Worm (Caenorhabditis elegans) whole organism, mixed stage, embryonic: ENCODE measurements around the gene D1022.9.
A peak's percentile ranks its signal among the peaks of the same experiment; 100 is the strongest.

Experiments used
- M03D4.4 ChIP-seq: sonication (generic microtip); optimal IDR thresholded peaks from 2 replicates; lab custom pipeline; 2017; ENCODE audit warnings: mild to moderate bottlenecking, missing genetic modification characterization, missing compliant biosample characterization
- blmp-1 ChIP-seq: fragments of 150-350 bp; optimal IDR thresholded peaks from 2 replicates; lab custom pipeline; 2014; ENCODE audit warnings: missing biosample characterization, missing genetic modification characterization
- ceh-39 ChIP-seq: fragments of 150-350 bp; optimal IDR thresholded peaks from 2 replicates; lab custom pipeline; 2014; ENCODE audit warnings: missing biosample characterization, missing genetic modification characterization
- ceh-43 ChIP-seq: fragments of 200-800 bp; sonication (Bioruptor generic); optimal IDR thresholded peaks from 2 replicates; lab custom pipeline; 2018; ENCODE audit warnings: mild to moderate bottlenecking, missing genetic modification characterization, moderate library complexity, missing compliant biosample characterization
- ceh-83 ChIP-seq: fragments of 200-800 bp; sonication (Bioruptor generic); optimal IDR thresholded peaks from 2 replicates; lab custom pipeline; 2018; ENCODE audit warnings: mild to moderate bottlenecking, missing genetic modification characterization, missing compliant biosample characterization
- ces-1 ChIP-seq: fragments of 150-350 bp; optimal IDR thresholded peaks from 2 replicates; lab custom pipeline; 2014; ENCODE audit warnings: missing biosample characterization, missing genetic modification reagents, missing genetic modification characterization
- cnd-1 ChIP-seq: fragments of 200-800 bp; sonication (Bioruptor generic); optimal IDR thresholded peaks from 2 replicates; lab custom pipeline; 2018; ENCODE audit warnings: mild to moderate bottlenecking, missing genetic modification characterization, missing compliant biosample characterization
- drap-1 ChIP-seq: fragments of 200-800 bp; sonication (Bioruptor generic); optimal IDR thresholded peaks from 3 replicates; lab custom pipeline; 2018; ENCODE audit warnings: mild to moderate bottlenecking, missing genetic modification characterization, missing compliant biosample characterization
- elt-1 ChIP-seq: sonication (generic microtip); optimal IDR thresholded peaks from 2 replicates; lab custom pipeline; 2017; ENCODE audit warnings: missing genetic modification characterization, mild to moderate bottlenecking, missing compliant biosample characterization, antibody characterized with exemption, moderate library complexity, borderline replicate concordance; ENCODE audit not compliant: insufficient read depth
- elt-3 ChIP-seq: fragments of 150-350 bp; optimal IDR thresholded peaks from 2 replicates; lab custom pipeline; 2014; ENCODE audit warnings: missing biosample characterization, missing genetic modification characterization
- flh-1 ChIP-seq: fragments of 200-800 bp; sonication (Bioruptor generic); optimal IDR thresholded peaks from 2 replicates; lab custom pipeline; 2018; ENCODE audit warnings: mild to moderate bottlenecking, missing genetic modification characterization, moderate library complexity, missing compliant biosample characterization
- ham-2 ChIP-seq: fragments of 200-800 bp; sonication (Bioruptor generic); optimal IDR thresholded peaks from 2 replicates; lab custom pipeline; 2018; ENCODE audit warnings: mild to moderate bottlenecking, missing genetic modification characterization, missing compliant biosample characterization
- hlh-1 ChIP-seq: fragments of 150-350 bp; optimal IDR thresholded peaks from 2 replicates; lab custom pipeline; 2014; ENCODE audit warnings: missing biosample characterization, missing genetic modification reagents, missing genetic modification characterization
- lin-13 ChIP-seq: fragments of 150-350 bp; optimal IDR thresholded peaks from 2 replicates; lab custom pipeline; 2014; ENCODE audit warnings: missing biosample characterization, missing genetic modification characterization
- lin-32 ChIP-seq: fragments of 200-800 bp; sonication (Bioruptor generic); optimal IDR thresholded peaks from 2 replicates; lab custom pipeline; 2018; ENCODE audit warnings: mild to moderate bottlenecking, missing genetic modification characterization, missing compliant biosample characterization
- lsy-2 ChIP-seq: fragments of 150-350 bp; optimal IDR thresholded peaks from 2 replicates; lab custom pipeline; 2014; ENCODE audit warnings: missing biosample characterization, missing genetic modification characterization
- mab-5 ChIP-seq: fragments of 150-350 bp; optimal IDR thresholded peaks from 2 replicates; lab custom pipeline; 2014; ENCODE audit warnings: missing biosample characterization, missing genetic modification characterization
- mep-1 ChIP-seq: fragments of 150-350 bp; optimal IDR thresholded peaks from 2 replicates; lab custom pipeline; 2017; ENCODE audit warnings: missing biosample characterization, missing genetic modification reagents, missing genetic modification characterization, inconsistent platforms
- mls-2 ChIP-seq: sonication (generic microtip); optimal IDR thresholded peaks from 2 replicates; lab custom pipeline; 2016; ENCODE audit warnings: mild to moderate bottlenecking, missing genetic modification characterization, moderate library complexity, missing compliant biosample characterization
- nhr-12 ChIP-seq: fragments of 150-350 bp; optimal IDR thresholded peaks from 2 replicates; lab custom pipeline; 2014; ENCODE audit warnings: missing biosample characterization, missing genetic modification characterization
- nhr-2 ChIP-seq: fragments of 150-350 bp; optimal IDR thresholded peaks from 2 replicates; lab custom pipeline; 2014; ENCODE audit warnings: missing biosample characterization, missing genetic modification characterization
- nhr-237 ChIP-seq: fragments of 150-350 bp; optimal IDR thresholded peaks from 2 replicates; lab custom pipeline; 2014; ENCODE audit warnings: missing biosample characterization, missing genetic modification characterization
- nhr-28 ChIP-seq: fragments of 150-350 bp; optimal IDR thresholded peaks from 2 replicates; lab custom pipeline; 2014; ENCODE audit warnings: missing biosample characterization, missing genetic modification characterization
- pha-4 ChIP-seq: fragments of 150-350 bp; optimal IDR thresholded peaks from 2 replicates; lab custom pipeline; 2018; ENCODE audit warnings: missing biosample characterization, missing genetic modification reagents, missing genetic modification characterization
- sem-2 ChIP-seq: fragments of 200-800 bp; sonication (Bioruptor generic); optimal IDR thresholded peaks from 2 replicates; lab custom pipeline; 2018; ENCODE audit warnings: mild to moderate bottlenecking, missing genetic modification characterization, missing compliant biosample characterization
- snpc-4 ChIP-seq: fragments of 150-350 bp; optimal IDR thresholded peaks from 2 replicates; lab custom pipeline; 2014; ENCODE audit warnings: missing biosample characterization, missing genetic modification characterization
- sptf-1 ChIP-seq: sonication (generic microtip); optimal IDR thresholded peaks from 2 replicates; lab custom pipeline; 2017; ENCODE audit warnings: mild to moderate bottlenecking, missing genetic modification characterization, moderate library complexity, missing compliant biosample characterization
- tbx-8 ChIP-seq: fragments of 200-800 bp; sonication (Bioruptor generic); optimal IDR thresholded peaks from 2 replicates; lab custom pipeline; 2018; ENCODE audit warnings: mild to moderate bottlenecking, missing genetic modification characterization, moderate library complexity, missing compliant biosample characterization
- unc-120 ChIP-seq: sonication (generic microtip); optimal IDR thresholded peaks from 2 replicates; lab custom pipeline; 2017; ENCODE audit warnings: missing genetic modification characterization, missing compliant biosample characterization; ENCODE audit not compliant: poor library complexity, severe bottlenecking
- unc-39 ChIP-seq: fragments of 150-350 bp; optimal IDR thresholded peaks from 2 replicates; lab custom pipeline; 2014; ENCODE audit warnings: missing biosample characterization, missing genetic modification characterization
- unc-62 ChIP-seq: fragments of 150-350 bp; optimal IDR thresholded peaks from 2 replicates; lab custom pipeline; 2014; ENCODE audit warnings: missing biosample characterization, missing genetic modification reagents, missing genetic modification characterization
- zip-8 ChIP-seq: fragments of 150-350 bp; optimal IDR thresholded peaks from 2 replicates; lab custom pipeline; 2014; ENCODE audit warnings: missing biosample characterization, missing genetic modification characterization
- ztf-11 ChIP-seq: fragments of 150-350 bp; optimal IDR thresholded peaks from 2 replicates; lab custom pipeline; 2014; ENCODE audit warnings: missing biosample characterization, missing genetic modification characterization

D1022.9 gene

DNA sequence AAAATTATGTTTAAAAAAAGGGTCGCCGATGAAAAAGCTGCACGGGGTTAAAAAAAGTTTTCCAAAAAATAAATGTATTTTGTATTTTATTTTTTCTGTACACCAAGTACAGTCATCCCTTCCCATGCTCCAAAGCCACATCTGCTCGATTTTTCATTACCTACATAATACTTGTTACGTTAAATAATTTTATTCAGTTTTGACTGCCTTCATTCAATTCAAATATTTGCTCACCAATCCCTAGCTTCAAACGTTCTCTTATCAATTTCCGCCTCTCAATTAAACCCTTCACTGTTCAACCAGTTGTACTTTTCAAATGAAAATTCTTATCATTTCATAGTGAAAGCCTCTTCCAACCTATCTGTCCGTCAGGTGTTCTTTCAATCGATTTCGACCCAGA, 4.7 kb upstream of the D1022.9 start, which contains the start of gene R10H1.1:
Gene R10H1.1, plus strand, starts transcription at position 301 of the 400 bp plus-strand sequence.
- TF ChIP-seq mab-5 (no peak), mls-2 (no peak), M03D4.4 (tag; lab: Kevin White, UChicago) (no peak), lsy-2 (tag; lab: Kevin White, UChicago) (no peak), elt-3 (tag; lab: Kevin White, UChicago) (no peak)

DNA sequence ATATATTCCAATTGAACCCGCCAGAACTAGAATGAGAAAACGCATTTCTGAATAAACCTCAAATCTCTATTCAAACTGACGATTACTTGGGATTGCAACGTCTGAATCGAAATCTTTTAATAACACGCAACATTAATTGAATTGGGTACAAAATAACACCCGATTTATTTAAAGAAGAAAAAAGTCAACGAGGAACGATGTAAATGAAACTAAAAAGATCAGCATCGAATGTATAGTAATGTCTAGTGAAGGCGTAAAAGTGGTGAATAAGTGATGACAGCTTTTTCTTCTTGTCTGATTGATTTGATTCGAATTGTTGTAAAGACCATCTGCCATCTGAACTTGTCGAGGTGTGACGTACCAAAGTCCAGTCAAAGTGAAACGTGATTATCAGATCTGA, 4.1 kb upstream of the D1022.9 start, which contains the start of gene nas-23:
Gene nas-23, minus strand, starts transcription at position 101 of the 400 bp plus-strand sequence.
- TF ChIP-seq zip-8 (no peak), tbx-8 (GFP tag; lab: Kevin White, UChicago) (no peak), hlh-1 (tag; lab: Kevin White, UChicago) (no peak), unc-120 (no peak), ceh-39 (tag; lab: Kevin White, UChicago) (no peak), sem-2 (GFP tag; lab: Kevin White, UChicago) (no peak), ztf-11 (tag; lab: Kevin White, UChicago) (no peak), unc-62 (GFP tag; lab: Kevin White, UChicago) (no peak), mls-2 (no peak), ham-2 (no peak), mab-5 (no peak), elt-1 (no peak), ceh-83 (GFP tag; lab: Kevin White, UChicago) (no peak), cnd-1 (tag; lab: Kevin White, UChicago) (no peak), mep-1 (tag; lab: Kevin White, UChicago) (no peak), lin-13 (no peak), unc-39 (tag; lab: Kevin White, UChicago) (no peak), nhr-12 (tag; lab: Kevin White, UChicago) (no peak), pha-4 (tag; lab: Kevin White, UChicago) (no peak)

DNA sequence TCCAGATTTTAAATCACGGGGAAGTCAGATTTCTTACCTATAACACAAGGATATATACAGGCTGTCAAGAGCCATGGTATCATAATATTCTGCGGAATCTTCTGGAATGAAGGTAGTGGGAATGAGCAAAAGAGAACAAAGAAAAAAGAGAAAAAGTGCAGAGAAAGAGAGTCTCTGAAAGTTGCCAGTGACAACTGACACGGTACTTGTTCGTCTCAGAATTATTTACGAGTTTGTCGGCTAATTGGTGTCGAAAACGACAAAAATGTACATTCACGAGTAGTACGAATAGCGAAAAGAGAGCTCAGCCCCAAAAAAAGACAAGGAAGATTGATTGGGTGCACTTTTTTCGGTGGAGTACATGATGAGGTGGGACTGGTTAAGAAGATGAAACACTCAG, 6.5 kb downstream of the D1022.9 start, which contains the start of gene cah-2:
Gene cah-2, minus strand, starts transcription at position 101 of the 400 bp plus-strand sequence.
- no peak for TF ChIP-seq M03D4.4 (tag; lab: Kevin White, UChicago)
- TF ChIP-seq unc-62 (GFP tag; lab: Kevin White, UChicago), result no peak
- no peak for TF ChIP-seq zip-8
- no peak for TF ChIP-seq cnd-1 (tag; lab: Kevin White, UChicago)
- no peak for TF ChIP-seq ceh-43 (GFP tag; lab: Kevin White, UChicago)
- no peak for TF ChIP-seq lin-32 (GFP tag; lab: Kevin White, UChicago)
- no peak for TF ChIP-seq sem-2 (GFP tag; lab: Kevin White, UChicago)
- no peak for TF ChIP-seq nhr-2 (tag; lab: Kevin White, UChicago)
- TF ChIP-seq elt-1, result no peak
- TF ChIP-seq lsy-2 (tag; lab: Kevin White, UChicago), result no peak
- no peak for TF ChIP-seq nhr-12 (tag; lab: Kevin White, UChicago)
- no peak for TF ChIP-seq ham-2
- TF ChIP-seq nhr-28, result no peak
- no peak for TF ChIP-seq snpc-4

DNA sequence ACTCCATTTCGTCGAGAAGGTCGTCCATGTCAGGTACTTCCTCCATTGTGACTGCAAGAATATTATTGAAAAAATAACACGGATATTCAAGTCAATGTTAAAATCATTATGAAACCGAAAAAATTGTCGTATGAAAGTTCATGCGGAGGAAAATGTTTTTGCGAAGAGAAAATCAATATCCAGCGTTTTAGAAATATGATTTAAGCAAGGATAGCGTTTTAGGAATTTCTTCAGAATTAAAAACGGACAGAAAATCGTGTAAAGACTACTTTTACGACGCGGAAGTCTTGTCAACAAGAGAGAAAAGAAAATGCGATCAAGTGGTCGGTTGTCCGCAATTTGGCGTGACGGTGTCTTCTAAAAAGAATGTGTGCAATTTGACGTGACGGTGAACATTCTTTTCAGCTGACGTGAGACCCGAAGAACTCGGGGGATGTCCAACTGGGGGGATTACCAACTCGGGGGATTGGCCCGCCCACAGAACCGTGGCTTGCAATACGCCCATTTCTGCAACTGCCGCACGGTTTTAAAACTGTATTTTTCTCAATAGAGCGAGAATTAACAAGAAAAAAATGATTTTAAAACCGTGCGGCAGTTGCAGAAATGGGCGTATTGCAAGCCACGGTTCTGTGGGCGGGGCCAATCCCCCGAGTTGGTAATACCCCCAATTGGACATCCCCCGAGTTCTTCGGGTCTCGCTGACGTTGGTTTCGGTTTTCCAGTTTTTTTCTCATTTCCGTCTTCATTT, 10.8 kb downstream of the D1022.9 start, which contains the start of the genes aka-1 and ubc-6:
Gene aka-1, minus strand, starts transcription at position 51 of the 748 bp plus-strand sequence.
Gene ubc-6, plus strand, starts transcription at position 701 of the 748 bp plus-strand sequence.
- peak; percentile 57 for TF ChIP-seq mep-1 (tag; lab: Kevin White, UChicago)
- peak; percentile 51 for TF ChIP-seq unc-120
- no peak for TF ChIP-seq unc-39 (tag; lab: Kevin White, UChicago)
- TF ChIP-seq elt-1, result no peak
- TF ChIP-seq ces-1 (GFP tag; lab: Kevin White, UChicago), result peak; percentile 65
- peak; percentile 16 for TF ChIP-seq ham-2
- TF ChIP-seq cnd-1 (tag; lab: Kevin White, UChicago), result no peak
- no peak for TF ChIP-seq ztf-11 (tag; lab: Kevin White, UChicago)
- no peak for TF ChIP-seq blmp-1 (tag; lab: Kevin White, UChicago)
- peak; percentile 22 for TF ChIP-seq mls-2
- no peak for TF ChIP-seq nhr-2 (tag; lab: Kevin White, UChicago)
- no peak for TF ChIP-seq sem-2 (GFP tag; lab: Kevin White, UChicago)
- peak; percentile 62 for TF ChIP-seq sptf-1 (tag; lab: Kevin White, UChicago)
- TF ChIP-seq ceh-39 (tag; lab: Kevin White, UChicago), result no peak
- no peak for TF ChIP-seq nhr-237 (tag; lab: Kevin White, UChicago)
- TF ChIP-seq hlh-1 (tag; lab: Kevin White, UChicago), result no peak
- peak; percentile 29 for TF ChIP-seq M03D4.4 (tag; lab: Kevin White, UChicago)
- no peak for TF ChIP-seq flh-1 (GFP tag; lab: Kevin White, UChicago)
- TF ChIP-seq ceh-43 (GFP tag; lab: Kevin White, UChicago), result no peak
- peak; percentile 58 for TF ChIP-seq lin-13
- peak; percentile 40 for TF ChIP-seq drap-1 (GFP tag; lab: Kevin White, UChicago)
- no peak for TF ChIP-seq mab-5
- TF ChIP-seq lsy-2 (tag; lab: Kevin White, UChicago), result peak; percentile 63
- no peak for TF ChIP-seq ceh-83 (GFP tag; lab: Kevin White, UChicago)
- TF ChIP-seq pha-4 (tag; lab: Kevin White, UChicago), result no peak
- no peak for TF ChIP-seq zip-8
